Worm (Caenorhabditis elegans) whole organism, L4 larva: ENCODE data around the gene clh-6.

ENCODE experiments used
- D1046.2 ChIP-seq: fragments of 200-800 bp; sonication (Bioruptor generic); IDR thresholded peaks from 2 replicates; pipeline ENCODE4 v1.3.6; 2022; ENCODE audit warnings: missing genetic modification characterization, missing compliant biosample characterization
- F26F4.8 ChIP-seq: fragments of 200-800 bp; sonication (Bioruptor generic); conservative IDR thresholded peaks from 2 replicates; pipeline ENCODE4 v1.3.6; 2022; ENCODE audit warnings: missing genetic modification characterization, missing compliant biosample characterization
- F37D6.2 ChIP-seq: sonication (generic microtip); optimal IDR thresholded peaks from 2 replicates; lab custom pipeline; 2016; ENCODE audit warnings: mild to moderate bottlenecking, missing genetic modification characterization, missing compliant biosample characterization
- T20F7.1 ChIP-seq: fragments of 200-800 bp; sonication (Bioruptor generic); optimal IDR thresholded peaks from 2 replicates; lab custom pipeline; 2018; ENCODE audit warnings: mild to moderate bottlenecking, missing genetic modification characterization, missing compliant biosample characterization
- T26A8.4 ChIP-seq: fragments of 200-800 bp; sonication (Bioruptor generic); IDR thresholded peaks from 2 replicates; pipeline ENCODE4 v1.3.6; 2022; ENCODE audit warnings: missing genetic modification characterization, missing compliant biosample characterization
- Y105C5A.15 ChIP-seq: fragments of 200-800 bp; sonication (Bioruptor generic); IDR thresholded peaks from 2 replicates; pipeline ENCODE4 v1.3.6; 2022; ENCODE audit warnings: missing genetic modification characterization, missing compliant biosample characterization
- Y5F2A.4 ChIP-seq: fragments of 200-800 bp; sonication (Bioruptor generic); optimal IDR thresholded peaks from 2 replicates; lab custom pipeline; 2018; ENCODE audit warnings: mild to moderate bottlenecking, missing genetic modification characterization, missing compliant biosample characterization
- aha-1 ChIP-seq: fragments of 150-350 bp; peaks from one replicate; lab custom pipeline; 2014; ENCODE audit warnings: missing biosample characterization, missing genetic modification characterization
- ama-1 ChIP-seq: fragments of 150-350 bp; optimal IDR thresholded peaks from 2 replicates; lab custom pipeline; 2014; ENCODE audit warnings: inconsistent platforms, mixed read lengths
- ceh-20 ChIP-seq: fragments of 200-800 bp; sonication (Bioruptor generic); IDR thresholded peaks from 2 replicates; pipeline ENCODE4 v1.3.6; 2022; ENCODE audit warnings: missing genetic modification reagents, missing genetic modification characterization, missing compliant biosample characterization
- ceh-32 ChIP-seq: sonication (generic microtip); optimal IDR thresholded peaks from 2 replicates; lab custom pipeline; 2016; ENCODE audit warnings: mild to moderate bottlenecking, missing genetic modification characterization, missing compliant biosample characterization; ENCODE audit not compliant: poor library complexity
- ceh-44 ChIP-seq: fragments of 200-800 bp; sonication (Bioruptor generic); IDR thresholded peaks from 2 replicates; pipeline ENCODE4 v1.3.6; 2022; ENCODE audit warnings: missing genetic modification reagents, missing genetic modification characterization, missing compliant biosample characterization
- ceh-62 ChIP-seq: sonication (generic microtip); optimal IDR thresholded peaks from 2 replicates; lab custom pipeline; 2017; ENCODE audit warnings: missing biosample characterization, missing genetic modification characterization
- cey-2 ChIP-seq: sonication (generic microtip); optimal IDR thresholded peaks from 3 replicates; lab custom pipeline; 2017; ENCODE audit warnings: missing genetic modification characterization, mild to moderate bottlenecking, missing compliant biosample characterization, antibody characterized with exemption, borderline replicate concordance; ENCODE audit not compliant: insufficient read depth
- ctbp-1 ChIP-seq: fragments of 200-800 bp; sonication (Bioruptor generic); IDR thresholded peaks from 2 replicates; pipeline ENCODE4 v1.3.6; 2022; ENCODE audit warnings: missing genetic modification reagents, missing genetic modification characterization, missing compliant biosample characterization
- daf-12 ChIP-seq: fragments of 150-350 bp; optimal IDR thresholded peaks from 2 replicates; lab custom pipeline; 2014; ENCODE audit warnings: missing biosample characterization, missing genetic modification reagents, missing genetic modification characterization
- daf-19 ChIP-seq: fragments of 200-800 bp; sonication (Bioruptor generic); conservative IDR thresholded peaks from 2 replicates; pipeline ENCODE4 v1.3.6; 2022; ENCODE audit warnings: missing genetic modification characterization, missing compliant biosample characterization
- dmd-8 ChIP-seq: fragments of 200-800 bp; sonication (Bioruptor generic); IDR thresholded peaks from 2 replicates; pipeline ENCODE4 v1.3.6; 2022; ENCODE audit warnings: missing genetic modification characterization, missing compliant biosample characterization
- duxl-1 ChIP-seq: sonication (generic microtip); optimal IDR thresholded peaks from 2 replicates; lab custom pipeline; 2016; ENCODE audit warnings: mild to moderate bottlenecking, missing genetic modification characterization, moderate library complexity, missing compliant biosample characterization; ENCODE audit not compliant: poor library complexity
- egl-27 ChIP-seq: sonication (generic microtip); optimal IDR thresholded peaks from 3 replicates; lab custom pipeline; 2017; ENCODE audit warnings: missing biosample characterization, missing genetic modification reagents, missing genetic modification characterization
- hmg-1.1 ChIP-seq: fragments of 200-800 bp; sonication (Bioruptor generic); IDR thresholded peaks from 2 replicates; pipeline ENCODE4 v1.3.6; 2022; ENCODE audit warnings: missing genetic modification reagents, missing genetic modification characterization, missing compliant biosample characterization
- jun-1 ChIP-seq: fragments of 150-350 bp; optimal IDR thresholded peaks from 2 replicates; lab custom pipeline; 2014; ENCODE audit warnings: missing biosample characterization, missing genetic modification reagents, missing genetic modification characterization
- lim-7 ChIP-seq: fragments of 200-800 bp; sonication (Bioruptor generic); IDR thresholded peaks from 2 replicates; pipeline ENCODE4 v1.3.6; 2022; ENCODE audit warnings: missing genetic modification characterization, missing compliant biosample characterization
- lin-1 ChIP-seq: fragments of 200-800 bp; sonication (Bioruptor generic); IDR thresholded peaks from 2 replicates; pipeline ENCODE4 v1.3.6; 2022; ENCODE audit warnings: missing genetic modification reagents, missing genetic modification characterization, missing compliant biosample characterization
- lin-13 ChIP-seq: fragments of 150-350 bp; optimal IDR thresholded peaks from 2 replicates; lab custom pipeline; 2014; ENCODE audit warnings: missing biosample characterization, missing genetic modification reagents, missing genetic modification characterization
- lin-15B ChIP-seq: fragments of 150-350 bp; sonication (generic microtip); optimal IDR thresholded peaks from 3 replicates; lab custom pipeline; 2014; ENCODE audit warnings: missing biosample characterization, missing genetic modification characterization
- lin-38 ChIP-seq: fragments of 200-800 bp; sonication (Bioruptor generic); IDR thresholded peaks from 2 replicates; pipeline ENCODE4 v1.3.6; 2022; ENCODE audit warnings: missing genetic modification reagents, missing genetic modification characterization, missing compliant biosample characterization
- lin-39 ChIP-seq: fragments of 150-350 bp; optimal IDR thresholded peaks from 2 replicates; lab custom pipeline; 2014; ENCODE audit warnings: missing biosample characterization, missing genetic modification reagents, missing genetic modification characterization
- lsy-2 ChIP-seq, 2 experiments: fragments of 150-350 bp in 1 of 2; sonication (generic microtip) in 1 of 2; optimal IDR thresholded peaks; 2 replicates each; lab custom pipeline; 2014 to 2017; ENCODE audit warnings: missing biosample characterization in 2 of 2, missing genetic modification characterization in 2 of 2
- mdl-1 ChIP-seq, 2 experiments: fragments of 150-350 bp in 1 of 2; sonication (generic microtip) in 1 of 2; optimal IDR thresholded peaks; 2 replicates each; lab custom pipeline; 2014 to 2017; ENCODE audit warnings: missing biosample characterization in 2 of 2, missing genetic modification characterization in 2 of 2
- mep-1 ChIP-seq: fragments of 150-350 bp; sonication (generic microtip); optimal IDR thresholded peaks from 3 replicates; lab custom pipeline; 2014; ENCODE audit warnings: missing biosample characterization, missing genetic modification characterization
- mes-2 ChIP-seq: sonication (generic microtip); optimal IDR thresholded peaks from 2 replicates; lab custom pipeline; 2016; ENCODE audit warnings: missing genotype, mild to moderate bottlenecking, missing genetic modification characterization, missing compliant biosample characterization; ENCODE audit not compliant: poor library complexity, severe bottlenecking
- mxl-2 ChIP-seq: fragments of 200-800 bp; sonication (Bioruptor generic); conservative IDR thresholded peaks from 2 replicates; pipeline ENCODE4 v1.3.6; 2022; ENCODE audit warnings: missing genetic modification reagents, missing genetic modification characterization, missing compliant biosample characterization
- mxl-3 ChIP-seq: fragments of 200-800 bp; sonication (Bioruptor generic); optimal IDR thresholded peaks from 2 replicates; lab custom pipeline; 2018; ENCODE audit warnings: mild to moderate bottlenecking, missing genetic modification characterization, missing compliant biosample characterization
- nhr-11 ChIP-seq: fragments of 150-350 bp; optimal IDR thresholded peaks from 2 replicates; lab custom pipeline; 2014; ENCODE audit warnings: missing biosample characterization, missing genetic modification characterization
- nhr-28 ChIP-seq: fragments of 150-350 bp; optimal IDR thresholded peaks from 2 replicates; lab custom pipeline; 2014; ENCODE audit warnings: missing biosample characterization, missing genetic modification characterization
- nhr-41 ChIP-seq: fragments of 200-800 bp; sonication (Bioruptor generic); IDR thresholded peaks from 2 replicates; pipeline ENCODE4 v1.3.6; 2022; ENCODE audit warnings: missing genetic modification reagents, missing genetic modification characterization, missing compliant biosample characterization
- nhr-42 ChIP-seq: fragments of 200-800 bp; sonication (Bioruptor generic); IDR thresholded peaks from 2 replicates; pipeline ENCODE4 v1.3.6; 2022; ENCODE audit warnings: missing genetic modification characterization, missing compliant biosample characterization
- php-3 ChIP-seq: fragments of 200-800 bp; sonication (Bioruptor generic); IDR thresholded peaks from 2 replicates; pipeline ENCODE4 v1.3.6; 2022; ENCODE audit warnings: missing genetic modification reagents, missing genetic modification characterization, missing compliant biosample characterization
- pqm-1 ChIP-seq: sonication (generic microtip); optimal IDR thresholded peaks from 2 replicates; lab custom pipeline; 2017; ENCODE audit warnings: missing biosample characterization, missing genetic modification characterization
- rbr-2 ChIP-seq: sonication (generic microtip); optimal IDR thresholded peaks from 2 replicates; lab custom pipeline; 2016; ENCODE audit warnings: missing genotype, missing genetic modification characterization, missing compliant biosample characterization
- snpc-1.2 ChIP-seq: fragments of 200-800 bp; sonication (Bioruptor generic); IDR thresholded peaks from 2 replicates; pipeline ENCODE4 v1.3.6; 2022; ENCODE audit warnings: missing genetic modification reagents, missing genetic modification characterization, missing compliant biosample characterization
- snpc-4 ChIP-seq: fragments of 150-350 bp; optimal IDR thresholded peaks from 2 replicates; lab custom pipeline; 2014; ENCODE audit warnings: missing biosample characterization, missing genetic modification characterization
- tag-97 ChIP-seq: fragments of 200-800 bp; sonication (Bioruptor generic); IDR thresholded peaks from 2 replicates; pipeline ENCODE4 v1.3.6; 2022; ENCODE audit warnings: missing genetic modification characterization, missing compliant biosample characterization
- unc-62 ChIP-seq, 3 experiments: fragments of 150-350 bp in 1 of 3; sonication (generic microtip); optimal IDR thresholded peaks in 2 of 3; peaks in 1 of 3; 1 replicate in 1 of 3; 2 replicates in 2 of 3; lab custom pipeline; 2014 to 2017; ENCODE audit warnings: missing biosample characterization in 3 of 3, missing genetic modification characterization in 3 of 3, missing genetic modification reagents in 3 of 3, missing genotype in 1 of 3
- zfp-3 ChIP-seq: fragments of 200-800 bp; sonication (Bioruptor generic); conservative IDR thresholded peaks from 2 replicates; pipeline ENCODE4 v1.3.6; 2022; ENCODE audit warnings: missing genetic modification reagents, missing genetic modification characterization, missing compliant biosample characterization
- zip-2 ChIP-seq: fragments of 150-350 bp; optimal IDR thresholded peaks from 2 replicates; lab custom pipeline; 2014; ENCODE audit warnings: missing biosample characterization, missing genetic modification characterization

The clh-6 gene

ce11 chrV:12047735-12048134 is 15.4 kb downstream of the clh-6 start:
- TF ChIP-seq ceh-32 (tag; lab: Kevin White, UChicago) (no peak), F26F4.8 (GFP tag; lab: Robert Waterston, UW) (no peak), unc-62 (GFP tag; optimal IDR thresholded peaks at IDR 0.05 in 1 of 2; lab: Kevin White, UChicago) (no peak), unc-62 (tag; optimal IDR thresholded peaks at IDR 0.05; lab: Kevin White, UChicago) (no peak), dmd-8 (GFP tag; lab: Robert Waterston, UW) (no peak), lim-7 (no peak), Y105C5A.15 (GFP tag; lab: Robert Waterston, UW) (no peak), hmg-1.1 (GFP tag; lab: Robert Waterston, UW) (no peak), mxl-2 (no peak), nhr-28 (tag; lab: Kevin White, UChicago) (no peak), zfp-3 (GFP tag; lab: Robert Waterston, UW) (no peak), lin-13 (GFP tag; lab: Kevin White, UChicago) (no peak), lsy-2 (tag; optimal IDR thresholded peaks at IDR 0.05; lab: Kevin White, UChicago) (no peak), cey-2 (no peak), T26A8.4 (GFP tag; lab: Robert Waterston, UW) (no peak), mdl-1 (tag; optimal IDR thresholded peaks at IDR 0.05; lab: Kevin White, UChicago) (no peak), lin-15B (no peak), pqm-1 (tag; lab: Kevin White, UChicago) (no peak), mep-1 (tag; lab: Kevin White, UChicago) (no peak)
- TF ChIP-seq, all 104 proteins: peak for 0

DNA sequence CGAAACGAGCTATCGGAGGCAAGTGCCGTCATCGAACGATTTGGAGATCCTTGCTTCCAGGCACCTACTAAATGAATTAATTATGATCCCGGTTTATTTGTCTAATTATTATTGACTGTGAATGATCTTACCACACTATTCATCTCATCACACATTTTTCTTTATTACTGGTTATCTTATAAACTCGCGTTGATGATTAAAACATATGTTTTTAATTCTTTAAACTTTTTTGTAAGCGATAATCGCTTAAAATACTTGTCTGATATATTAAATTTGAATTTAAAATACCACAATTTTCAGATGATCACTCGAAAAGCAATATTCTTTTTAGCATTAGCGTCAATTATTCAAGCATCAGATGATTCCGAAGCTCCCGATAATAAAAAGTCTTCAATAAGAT is 18.0 kb downstream of the clh-6 start, which contains the start of gene F10C2.5:
F10C2.5 (plus strand) TSS at position 301 of the 400 bp plus-strand sequence.
- TF ChIP-seq dmd-8 (GFP tag; lab: Robert Waterston, UW) (no peak), snpc-4 (tag; lab: Kevin White, UChicago) (no peak), ceh-62 (tag; lab: Kevin White, UChicago) (no peak), F26F4.8 (GFP tag; lab: Robert Waterston, UW) (no peak), ceh-44 (GFP tag; lab: Robert Waterston, UW) (no peak), lim-7 (no peak), jun-1 (no peak), lin-1 (GFP tag; lab: Robert Waterston, UW) (no peak), tag-97 (GFP tag; lab: Robert Waterston, UW) (no peak), ama-1 (lab: Kevin White, UChicago) (no peak), F37D6.2 (tag; lab: Kevin White, UChicago) (no peak), snpc-1.2 (GFP tag; lab: Robert Waterston, UW) (no peak)

- TF ChIP-seq nhr-42 (GFP tag; lab: Robert Waterston, UW) (no peak), php-3 (GFP tag; lab: Robert Waterston, UW) (no peak), daf-19 (no peak), F26F4.8 (GFP tag; lab: Robert Waterston, UW) (no peak), D1046.2 (GFP tag; lab: Robert Waterston, UW) (no peak), T20F7.1 (GFP tag; lab: Kevin White, UChicago) (peak; percentile 60), ceh-32 (tag; lab: Kevin White, UChicago) (no peak), Y5F2A.4 (GFP tag; lab: Kevin White, UChicago) (no peak), mes-2 (tag; lab: Kevin White, UChicago) (peak; percentile 51), mxl-3 (GFP tag; lab: Kevin White, UChicago) (no peak), lin-39 (tag; lab: Kevin White, UChicago) (no peak), lin-38 (GFP tag; lab: Robert Waterston, UW) (peak; percentile 88), nhr-11 (tag; lab: Kevin White, UChicago) (peak; percentile 16), daf-12 (tag; lab: Kevin White, UChicago) (no peak), duxl-1 (tag; lab: Kevin White, UChicago) (no peak), nhr-41 (GFP tag; lab: Robert Waterston, UW) (no peak), zip-2 (tag; lab: Kevin White, UChicago) (no peak), egl-27 (tag; lab: Kevin White, UChicago) (no peak), mdl-1 (tag; optimal IDR thresholded peaks at IDR 0.05; lab: Kevin White, UChicago) (no peak), rbr-2 (tag; lab: Kevin White, UChicago) (peak; percentile 28), aha-1 (tag; lab: Kevin White, UChicago) (peak; percentile 78), ceh-20 (no peak), ctbp-1 (GFP tag; lab: Robert Waterston, UW) (no peak)
These were observed 22.2 kb downstream of the clh-6 start, which contains the start of the genes kup-1 and F10C2.4 for ce11 chrV:12040823-12041606. Gene kup-1, minus strand, starts transcription at chrV:12040873. Gene F10C2.4, plus strand, starts transcription at chrV:12041556.
